Worm (Caenorhabditis elegans): ENCODE measurements around the gene pax-1.

The pax-1 gene

ce11 chrV:8224634-8225033 lies at the start of gene pax-1:
pax-1 (plus strand) TSS chrV:8224934.
- TF ChIP-seq cog-1 (tag; optimal IDR thresholded peaks at IDR 0.05) (no peak), med-1 (GFP tag; optimal IDR thresholded peaks at IDR 0.05; ENCODE audit: insufficient read depth) (no peak), tab-1 (GFP tag; IDR thresholded peaks at IDR 0.05) (no peak), klf-2 (GFP tag; conservative IDR thresholded peaks at IDR 0.05) (no peak), ztf-29 (GFP tag; IDR thresholded peaks at IDR 0.05) (no peak), T22C8.4 (GFP tag; IDR thresholded peaks at IDR 0.05) (no peak), ztf-23 (GFP tag; IDR thresholded peaks at IDR 0.05) (no peak), ref-1 (GFP tag; conservative IDR thresholded peaks at IDR 0.05) (no peak), flt-1 (GFP tag; IDR thresholded peaks at IDR 0.05) (no peak)

- TF ChIP-seq med-1 (GFP tag; optimal IDR thresholded peaks at IDR 0.05; ENCODE audit: insufficient read depth), result no peak
- TF ChIP-seq flt-1 (GFP tag; IDR thresholded peaks at IDR 0.05), result no peak
- no peak for TF ChIP-seq ref-1 (GFP tag; conservative IDR thresholded peaks at IDR 0.05)
- TF ChIP-seq T22C8.4 (GFP tag; IDR thresholded peaks at IDR 0.05), result no peak
- no peak for TF ChIP-seq ztf-23 (GFP tag; IDR thresholded peaks at IDR 0.05)
- TF ChIP-seq klf-2 (GFP tag; conservative IDR thresholded peaks at IDR 0.05), result no peak
- TF ChIP-seq ztf-29 (GFP tag; IDR thresholded peaks at IDR 0.05), result no peak
- TF ChIP-seq cog-1 (tag; optimal IDR thresholded peaks at IDR 0.05), result no peak
- no peak for TF ChIP-seq tab-1 (GFP tag; IDR thresholded peaks at IDR 0.05)
These were observed 47.4 kb upstream of the pax-1 start, which contains the start of gene F20D6.9 for ce11 chrV:8177349-8177748. F20D6.9 (minus strand) TSS chrV:8177449.

ce11 chrV:8178279-8178678 lies 46.5 kb upstream of the pax-1 start:
- TF ChIP-seq ztf-29 (GFP tag; IDR thresholded peaks at IDR 0.05) (no peak), ref-1 (GFP tag; conservative IDR thresholded peaks at IDR 0.05) (no peak)

ce11 chrV:8178914-8179542 lies 45.7 kb upstream of the pax-1 start, which contains the start of gene srp-7:
srp-7 (plus strand) TSS chrV:8179126.
- TF ChIP-seq ztf-29 (GFP tag; IDR thresholded peaks at IDR 0.05) (no peak), klf-2 (GFP tag; conservative IDR thresholded peaks at IDR 0.05) (no peak), cog-1 (tag; optimal IDR thresholded peaks at IDR 0.05) (no peak), ztf-23 (GFP tag; IDR thresholded peaks at IDR 0.05) (no peak), ref-1 (GFP tag; conservative IDR thresholded peaks at IDR 0.05) (no peak), T22C8.4 (GFP tag; IDR thresholded peaks at IDR 0.05) (no peak), flt-1 (GFP tag; IDR thresholded peaks at IDR 0.05) (no peak), med-1 (GFP tag; optimal IDR thresholded peaks at IDR 0.05; ENCODE audit: insufficient read depth) (no peak), tab-1 (GFP tag; IDR thresholded peaks at IDR 0.05) (no peak)

ce11 chrV:8183384-8183783 lies 41.4 kb upstream of the pax-1 start, which contains the start of gene srp-8:
srp-8 (plus strand) TSS chrV:8183684.
- no peak for TF ChIP-seq med-1 (GFP tag; optimal IDR thresholded peaks at IDR 0.05; ENCODE audit: insufficient read depth)
- no peak for TF ChIP-seq cog-1 (tag; optimal IDR thresholded peaks at IDR 0.05)

- TF ChIP-seq ref-1 (GFP tag; conservative IDR thresholded peaks at IDR 0.05) (no peak), T22C8.4 (GFP tag; IDR thresholded peaks at IDR 0.05) (no peak), ztf-29 (GFP tag; IDR thresholded peaks at IDR 0.05) (no peak), ztf-23 (GFP tag; IDR thresholded peaks at IDR 0.05) (no peak), tab-1 (GFP tag; IDR thresholded peaks at IDR 0.05) (no peak), flt-1 (GFP tag; IDR thresholded peaks at IDR 0.05) (no peak), med-1 (GFP tag; optimal IDR thresholded peaks at IDR 0.05; ENCODE audit: insufficient read depth) (no peak), klf-2 (GFP tag; conservative IDR thresholded peaks at IDR 0.05) (no peak), cog-1 (tag; optimal IDR thresholded peaks at IDR 0.05) (no peak)
These were observed 39.0 kb upstream of the pax-1 start, which contains the start of gene F20D6.2 for ce11 chrV:8185737-8186136. F20D6.2 (plus strand) TSS chrV:8186037.

ce11 chrV:8188421-8188820 lies 36.3 kb upstream of the pax-1 start, which contains the start of gene F20D6.15:
F20D6.15 (minus strand) TSS chrV:8188467.
- TF ChIP-seq T22C8.4 (GFP tag; IDR thresholded peaks at IDR 0.05) (no peak), med-1 (GFP tag; optimal IDR thresholded peaks at IDR 0.05; ENCODE audit: insufficient read depth) (no peak), tab-1 (GFP tag; IDR thresholded peaks at IDR 0.05) (no peak), ztf-29 (GFP tag; IDR thresholded peaks at IDR 0.05) (no peak), klf-2 (GFP tag; conservative IDR thresholded peaks at IDR 0.05) (no peak), ref-1 (GFP tag; conservative IDR thresholded peaks at IDR 0.05) (no peak), ztf-23 (GFP tag; IDR thresholded peaks at IDR 0.05) (no peak), cog-1 (tag; optimal IDR thresholded peaks at IDR 0.05) (no peak), flt-1 (GFP tag; IDR thresholded peaks at IDR 0.05) (no peak)

- TF ChIP-seq klf-2 (GFP tag; conservative IDR thresholded peaks at IDR 0.05) (no peak), ztf-23 (GFP tag; IDR thresholded peaks at IDR 0.05) (no peak), T22C8.4 (GFP tag; IDR thresholded peaks at IDR 0.05) (no peak), flt-1 (GFP tag; IDR thresholded peaks at IDR 0.05) (no peak), ztf-29 (GFP tag; IDR thresholded peaks at IDR 0.05) (no peak)
These were observed 34.7 kb upstream of the pax-1 start, which contains the start of gene F20D6.12 for ce11 chrV:8190016-8190415. F20D6.12 (minus strand) TSS chrV:8190116.

- no peak for TF ChIP-seq cog-1 (tag; optimal IDR thresholded peaks at IDR 0.05)
- TF ChIP-seq flt-1 (GFP tag; IDR thresholded peaks at IDR 0.05), result no peak
- TF ChIP-seq ref-1 (GFP tag; conservative IDR thresholded peaks at IDR 0.05), result no peak
- no peak for TF ChIP-seq tab-1 (GFP tag; IDR thresholded peaks at IDR 0.05)
- TF ChIP-seq T22C8.4 (GFP tag; IDR thresholded peaks at IDR 0.05), result no peak
- TF ChIP-seq ztf-29 (GFP tag; IDR thresholded peaks at IDR 0.05), result no peak
These were observed 34.3 kb upstream of the pax-1 start, which contains the start of gene F20D6.1 for ce11 chrV:8190430-8190829. F20D6.1 (plus strand) TSS chrV:8190730.

ce11 chrV:8195889-8196418 lies 28.8 kb upstream of the pax-1 start, which contains the start of gene F20D6.10:
F20D6.10 (minus strand) TSS chrV:8195939.
- no peak for TF ChIP-seq ztf-23 (GFP tag; IDR thresholded peaks at IDR 0.05)
- TF ChIP-seq ref-1 (GFP tag; conservative IDR thresholded peaks at IDR 0.05), result no peak
- TF ChIP-seq tab-1 (GFP tag; IDR thresholded peaks at IDR 0.05), result no peak
- no peak for TF ChIP-seq ztf-29 (GFP tag; IDR thresholded peaks at IDR 0.05)
- TF ChIP-seq T22C8.4 (GFP tag; IDR thresholded peaks at IDR 0.05), result no peak
- no peak for TF ChIP-seq med-1 (GFP tag; optimal IDR thresholded peaks at IDR 0.05; ENCODE audit: insufficient read depth)
- TF ChIP-seq klf-2 (GFP tag; conservative IDR thresholded peaks at IDR 0.05), result no peak
- TF ChIP-seq cog-1 (tag; optimal IDR thresholded peaks at IDR 0.05), result no peak
- no peak for TF ChIP-seq flt-1 (GFP tag; IDR thresholded peaks at IDR 0.05)

Measured in whole organism, midembryonic.